Fruit fly (Drosophila melanogaster): Measurements from ENCODE around the gene kst.

DNA sequence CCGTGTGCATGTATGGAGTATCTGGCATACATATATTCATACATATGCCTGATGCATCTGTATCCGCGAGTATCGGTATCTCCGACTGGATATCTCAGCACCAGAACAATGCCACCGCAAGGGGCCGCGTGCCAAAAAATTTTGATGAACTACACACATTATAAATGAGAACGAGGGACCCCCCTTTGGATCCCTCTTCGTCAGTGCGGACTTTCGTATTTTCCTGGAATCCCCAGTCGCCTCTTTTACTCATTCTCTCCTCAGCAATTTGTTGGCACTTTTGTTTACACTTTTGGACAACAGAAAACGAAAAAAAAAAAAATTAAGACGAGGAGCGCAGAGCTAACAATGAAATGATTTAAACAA is 48.8 kb downstream of the kst start:
- TF ChIP-seq CG8478 (optimal IDR thresholded peaks at IDR 0.05) (no peak), CTCF (optimal IDR thresholded peaks at IDR 0.05) (no peak)

Measured in S2 (cell line).